Fruit fly (Drosophila melanogaster) whole organism, embryonic: ENCODE measurements around the gene CG6511.

Experiments
- Abd-B ChIP-seq: fragments of 200-800 bp; sonication (Bioruptor generic); optimal IDR thresholded peaks from 2 replicates; lab custom pipeline; 2018; ENCODE audit warnings: missing biosample characterization, mild to moderate bottlenecking, missing genetic modification characterization, moderate library complexity
- Aef1 ChIP-seq: fragments of 200-800 bp; sonication (Bioruptor generic); IDR thresholded peaks from 3 replicates; pipeline ENCODE4 v1.3.6; 2022; ENCODE audit warnings: missing biosample characterization, missing genetic modification characterization
- Atf6 ChIP-seq: fragments of 200-800 bp; sonication (Bioruptor generic); IDR thresholded peaks from 2 replicates; pipeline ENCODE4 v1.3.6; 2022; ENCODE audit warnings: missing biosample characterization, missing genetic modification characterization
- B-H2 ChIP-seq: fragments of 200-800 bp; sonication (Bioruptor generic); optimal IDR thresholded peaks from 2 replicates; lab custom pipeline; 2018; ENCODE audit warnings: missing biosample characterization, mild to moderate bottlenecking, missing genetic modification characterization
- Bgb ChIP-seq: fragments of 200-800 bp; sonication (Bioruptor generic); IDR thresholded peaks from 2 replicates; pipeline ENCODE4 v1.3.6; 2022; ENCODE audit warnings: missing biosample characterization, missing genetic modification characterization; ENCODE audit not compliant: partially characterized antibody
- CG10543 ChIP-seq: fragments of 200-800 bp; sonication (Bioruptor generic); optimal IDR thresholded peaks from 3 replicates; lab custom pipeline; 2017; ENCODE audit warnings: missing biosample characterization, mild to moderate bottlenecking, missing genetic modification characterization, moderate library complexity
- CG11398 ChIP-seq: fragments of 200-800 bp; sonication (Bioruptor generic); optimal IDR thresholded peaks from 2 replicates; lab custom pipeline; 2016; ENCODE audit warnings: missing biosample characterization, missing genetic modification characterization
- CG13624 ChIP-seq: fragments of 200-800 bp; sonication (Bioruptor generic); optimal IDR thresholded peaks from 2 replicates; lab custom pipeline; 2016; ENCODE audit warnings: missing biosample characterization, missing genetic modification characterization
- CG17328 ChIP-seq: fragments of 200-800 bp; sonication (Bioruptor generic); IDR thresholded peaks from 2 replicates; pipeline ENCODE4 v1.3.6; 2022; ENCODE audit warnings: missing biosample characterization, missing genetic modification characterization
- CG17361 ChIP-seq: fragments of 200-800 bp; sonication (Bioruptor generic); IDR thresholded peaks from 3 replicates; pipeline ENCODE4 v1.3.6; 2022; ENCODE audit warnings: missing biosample characterization, missing genetic modification characterization
- CG17385 ChIP-seq: fragments of 200-800 bp; sonication (Bioruptor generic); optimal IDR thresholded peaks from 3 replicates; lab custom pipeline; 2018; ENCODE audit warnings: missing biosample characterization, mild to moderate bottlenecking, missing genetic modification characterization
- CG2678 ChIP-seq: fragments of 200-800 bp; sonication (Bioruptor generic); optimal IDR thresholded peaks from 3 replicates; lab custom pipeline; 2019; ENCODE audit warnings: missing biosample characterization, mild to moderate bottlenecking, missing genetic modification characterization, moderate library complexity
- CG3163 ChIP-seq: fragments of 200-800 bp; sonication (Bioruptor generic); optimal IDR thresholded peaks from 3 replicates; lab custom pipeline; 2016; ENCODE audit warnings: missing biosample characterization, missing genetic modification characterization
- CG32772 ChIP-seq: fragments of 200-800 bp; sonication (Bioruptor generic); IDR thresholded peaks from 2 replicates; pipeline ENCODE4 v1.3.6; 2022; ENCODE audit warnings: missing biosample characterization, missing genetic modification characterization
- CG34376 ChIP-seq: fragments of 200-800 bp; sonication (Bioruptor generic); optimal IDR thresholded peaks from 2 replicates; lab custom pipeline; 2018; ENCODE audit warnings: missing biosample characterization, mild to moderate bottlenecking, missing genetic modification characterization
- CG34422 ChIP-seq: fragments of 200-800 bp; sonication (Bioruptor generic); IDR thresholded peaks from 3 replicates; pipeline ENCODE4 v1.3.6; 2022; ENCODE audit warnings: missing biosample characterization, missing genetic modification characterization
- CG42726 ChIP-seq: fragments of 200-800 bp; sonication (Bioruptor generic); IDR thresholded peaks from 2 replicates; pipeline ENCODE4 v1.3.6; 2022; ENCODE audit warnings: missing biosample characterization, missing genetic modification characterization; ENCODE audit not compliant: partially characterized antibody
- CG4730 ChIP-seq: fragments of 200-800 bp; sonication (Bioruptor generic); IDR thresholded peaks from 2 replicates; pipeline ENCODE4 v1.3.6; 2022; ENCODE audit warnings: missing biosample characterization, missing genetic modification characterization
- CG6683 ChIP-seq: fragments of 200-800 bp; sonication (Bioruptor generic); optimal IDR thresholded peaks from 2 replicates; lab custom pipeline; 2017; ENCODE audit warnings: missing biosample characterization, mild to moderate bottlenecking, missing genetic modification characterization, missing genetic modification reagents
- CG6689 ChIP-seq: fragments of 200-800 bp; sonication (Bioruptor generic); IDR thresholded peaks from 2 replicates; pipeline ENCODE4 v1.3.6; 2022; ENCODE audit warnings: missing biosample characterization, missing genetic modification characterization
- CG7928 ChIP-seq: fragments of 200-800 bp; sonication (Bioruptor generic); optimal IDR thresholded peaks from 2 replicates; lab custom pipeline; 2017; ENCODE audit warnings: missing biosample characterization, mild to moderate bottlenecking, missing genetic modification characterization
- CG9727 ChIP-seq: fragments of 200-800 bp; sonication (Bioruptor generic); optimal IDR thresholded peaks from 3 replicates; lab custom pipeline; 2017; ENCODE audit warnings: missing biosample characterization, mild to moderate bottlenecking, missing genetic modification characterization
- CG9876 ChIP-seq: fragments of 200-800 bp; sonication (Bioruptor generic); optimal IDR thresholded peaks from 2 replicates; lab custom pipeline; 2016; ENCODE audit warnings: missing biosample characterization, missing genetic modification characterization
- CTCF ChIP-seq: fragments of 200-800 bp; sonication (Bioruptor generic); optimal IDR thresholded peaks from 2 replicates; lab custom pipeline; 2017; ENCODE audit warnings: missing biosample characterization, mild to moderate bottlenecking, missing genetic modification characterization, moderate library complexity
- Camta ChIP-seq: fragments of 200-800 bp; sonication (Bioruptor generic); optimal IDR thresholded peaks from 2 replicates; lab custom pipeline; 2016; ENCODE audit warnings: missing biosample characterization, missing genetic modification characterization
- D19A ChIP-seq: fragments of 200-800 bp; optimal IDR thresholded peaks from 3 replicates; lab custom pipeline; 2019; ENCODE audit warnings: missing biosample characterization, mild to moderate bottlenecking, missing genetic modification characterization, moderate library complexity
- Dbx ChIP-seq: fragments of 200-800 bp; sonication (Bioruptor generic); IDR thresholded peaks from 3 replicates; pipeline ENCODE4 v1.3.6; 2022; ENCODE audit warnings: missing biosample characterization, missing genetic modification characterization
- Hmr ChIP-seq: fragments of 200-800 bp; sonication (Bioruptor generic); optimal IDR thresholded peaks from 3 replicates; lab custom pipeline; 2017; ENCODE audit warnings: mild to moderate bottlenecking, missing biosample characterization, missing genetic modification reagents, missing genetic modification characterization
- Hr39 ChIP-seq: fragments of >200 bp; optimal IDR thresholded peaks from 2 replicates; lab custom pipeline; 2017
- Lpt ChIP-seq: fragments of >200 bp; optimal IDR thresholded peaks from 2 replicates; lab custom pipeline; 2018; ENCODE audit warnings: missing biosample characterization, missing genetic modification characterization
- NK7.1 ChIP-seq: fragments of 200-800 bp; sonication (Bioruptor generic); optimal IDR thresholded peaks from 3 replicates; lab custom pipeline; 2016; ENCODE audit warnings: missing biosample characterization, missing genetic modification characterization
- Poxn ChIP-seq: fragments of 200-800 bp; sonication (Bioruptor generic); IDR thresholded peaks from 2 replicates; pipeline ENCODE4 v1.3.6; 2022; ENCODE audit warnings: missing biosample characterization, missing genetic modification characterization
- Sox102F ChIP-seq: fragments of 200-800 bp; sonication (Bioruptor generic); optimal IDR thresholded peaks from 2 replicates; lab custom pipeline; 2018; ENCODE audit warnings: missing biosample characterization, mild to moderate bottlenecking, missing genetic modification characterization, moderate library complexity
- bcd ChIP-seq: fragments of 200-800 bp; sonication (Bioruptor generic); optimal IDR thresholded peaks from 2 replicates; lab custom pipeline; 2017; ENCODE audit warnings: missing biosample characterization, mild to moderate bottlenecking, missing genetic modification characterization
- bowl ChIP-seq: fragments of 200-800 bp; sonication (Bioruptor generic); IDR thresholded peaks from 2 replicates; pipeline ENCODE4 v1.3.6; 2022; ENCODE audit warnings: missing biosample characterization, missing genetic modification characterization
- btn ChIP-seq: fragments of 200-800 bp; sonication (Bioruptor generic); optimal IDR thresholded peaks from 2 replicates; lab custom pipeline; 2016; ENCODE audit warnings: missing biosample characterization, missing genetic modification characterization
- cg ChIP-seq: fragments of 200-800 bp; sonication (Bioruptor generic); optimal IDR thresholded peaks from 3 replicates; lab custom pipeline; 2019; ENCODE audit warnings: missing biosample characterization, mild to moderate bottlenecking, missing genetic modification characterization, moderate library complexity
- cwo ChIP-seq: fragments of 200-800 bp; sonication (Bioruptor generic); optimal IDR thresholded peaks from 3 replicates; lab custom pipeline; 2017; ENCODE audit warnings: missing biosample characterization, missing genetic modification characterization, mild to moderate bottlenecking, moderate library complexity, missing genetic modification reagents
- dmrt99B ChIP-seq: fragments of 200-800 bp; sonication (Bioruptor generic); optimal IDR thresholded peaks from 2 replicates; lab custom pipeline; 2018; ENCODE audit warnings: missing biosample characterization, mild to moderate bottlenecking, missing genetic modification characterization, moderate library complexity
- fd96Cb ChIP-seq: fragments of 200-800 bp; sonication (Bioruptor generic); optimal IDR thresholded peaks from 2 replicates; lab custom pipeline; 2018; ENCODE audit warnings: missing biosample characterization, mild to moderate bottlenecking, missing genetic modification characterization, moderate library complexity
- hb ChIP-seq: fragments of 200-800 bp; sonication (Bioruptor generic); IDR thresholded peaks from 3 replicates; pipeline ENCODE4 v1.3.6; 2022; ENCODE audit warnings: missing biosample characterization, missing genetic modification characterization; ENCODE audit not compliant: partially characterized antibody
- hkb ChIP-seq, 2 experiments: fragments of 200-800 bp in 1 of 2; fragments of >200 bp in 1 of 2; sonication (Bioruptor generic) in 1 of 2; IDR thresholded peaks in 1 of 2; optimal IDR thresholded peaks in 1 of 2; 2 replicates each; pipeline versions ENCODE4 v1.3.6 to Lab custom; 2017 to 2022; ENCODE audit warnings: missing biosample characterization in 1 of 2, missing genetic modification characterization in 1 of 2
- ind ChIP-seq: fragments of 200-800 bp; sonication (Bioruptor generic); optimal IDR thresholded peaks from 3 replicates; lab custom pipeline; 2016; ENCODE audit warnings: missing biosample characterization, missing genetic modification characterization
- jumu ChIP-seq: fragments of 200-800 bp; sonication (Bioruptor generic); optimal IDR thresholded peaks from 3 replicates; lab custom pipeline; 2016; ENCODE audit warnings: missing biosample characterization, missing genetic modification characterization
- kni ChIP-seq: fragments of 200-800 bp; sonication (Bioruptor generic); optimal IDR thresholded peaks from 3 replicates; lab custom pipeline; 2017; ENCODE audit warnings: mild to moderate bottlenecking, missing biosample characterization, missing genetic modification reagents, missing genetic modification characterization
- lab ChIP-seq: fragments of 200-800 bp; sonication (Bioruptor generic); optimal IDR thresholded peaks from 3 replicates; lab custom pipeline; 2017; ENCODE audit warnings: missing biosample characterization, missing genetic modification characterization, mild to moderate bottlenecking, moderate library complexity, missing genetic modification reagents
- lbe ChIP-seq: fragments of 200-800 bp; sonication (Bioruptor generic); optimal IDR thresholded peaks from 2 replicates; lab custom pipeline; 2016; ENCODE audit warnings: missing biosample characterization, mild to moderate bottlenecking, missing genetic modification characterization
- lmd ChIP-seq: fragments of 200-800 bp; sonication (Bioruptor generic); IDR thresholded peaks from 2 replicates; pipeline ENCODE4 v1.3.6; 2022; ENCODE audit warnings: missing biosample characterization, missing genetic modification characterization
- row ChIP-seq: fragments of 200-800 bp; sonication (Bioruptor generic); IDR thresholded peaks from 3 replicates; pipeline ENCODE4 v1.3.6; 2022; ENCODE audit warnings: missing biosample characterization, missing genetic modification characterization
- tll ChIP-seq, 2 experiments: fragments of 200-800 bp in 1 of 2; fragments of >200 bp in 1 of 2; sonication (Bioruptor generic) in 1 of 2; optimal IDR thresholded peaks; 2 replicates each; lab custom pipeline; 2017 to 2019; ENCODE audit warnings: missing biosample characterization in 2 of 2, missing genetic modification characterization in 2 of 2, mild to moderate bottlenecking in 1 of 2, moderate library complexity in 1 of 2
- wor ChIP-seq: fragments of 200-800 bp; sonication (Bioruptor generic); IDR thresholded peaks from 2 replicates; pipeline ENCODE4 v1.3.6; 2022; ENCODE audit warnings: missing biosample characterization, missing genetic modification characterization

CG6511 gene

dm6 chr3L:8763037-8763454 lies 41.9 kb downstream of the CG6511 start (continued):
- no peak for TF ChIP-seq cg (GFP tag; lab: Kevin White, UChicago)
- no peak for TF ChIP-seq wor (GFP tag; lab: Robert Waterston, UW)
- peak; percentile 43; the same call in 2 of the 3 replicates for TF ChIP-seq Aef1 (GFP tag; lab: Robert Waterston, UW)
- no peak for TF ChIP-seq btn (GFP tag; lab: Kevin White, UChicago)
- TF ChIP-seq CG9876: no peak
- TF ChIP-seq Hr39 (lab: Kevin White, UChicago): no peak
- TF ChIP-seq Camta (GFP tag; lab: Kevin White, UChicago): no peak
- TF ChIP-seq CG3163 (GFP tag; lab: Kevin White, UChicago): no peak
- TF ChIP-seq CG7928 (GFP tag; lab: Kevin White, UChicago): no peak
- peak; percentile 16 for TF ChIP-seq cwo (GFP tag; lab: Kevin White, UChicago)
- TF ChIP-seq CG9727 (GFP tag; lab: Kevin White, UChicago): no peak
- TF ChIP-seq row (GFP tag; lab: Robert Waterston, UW): peak; percentile 76
- TF ChIP-seq kni: no peak
- TF ChIP-seq bowl (GFP tag; lab: Robert Waterston, UW): no peak
- no peak for TF ChIP-seq ind (GFP tag; lab: Kevin White, UChicago)
- TF ChIP-seq CG10543 (GFP tag; lab: Kevin White, UChicago): peak; percentile 60
- TF ChIP-seq CG6689 (GFP tag; lab: Robert Waterston, UW): peak; percentile 59
- no peak for TF ChIP-seq CG42726 (GFP tag; lab: Robert Waterston, UW)
- peak; percentile 3 for TF ChIP-seq D19A (tag; lab: Kevin White, UChicago)
- no peak for TF ChIP-seq CTCF (GFP tag; lab: Kevin White, UChicago)
- TF ChIP-seq lab (GFP tag; lab: Kevin White, UChicago): peak; percentile 26
- peak; percentile 0 for TF ChIP-seq fd96Cb
- no peak for TF ChIP-seq lbe (GFP tag; lab: Kevin White, UChicago)
- TF ChIP-seq CG6683 (GFP tag; lab: Kevin White, UChicago): no peak
- TF ChIP-seq CG34376 (GFP tag; lab: Kevin White, UChicago): no peak
- no peak for TF ChIP-seq NK7.1
- TF ChIP-seq lmd: peak; percentile 66
- TF ChIP-seq bcd (GFP tag; lab: Kevin White, UChicago): peak; percentile 49
- TF ChIP-seq CG17385 (GFP tag; lab: Kevin White, UChicago): peak; percentile 54
- no peak for TF ChIP-seq hkb (optimal IDR thresholded peaks at IDR 0.05; lab: Kevin White, UChicago)
- TF ChIP-seq hkb (GFP tag; IDR thresholded peaks at IDR 0.05; lab: Robert Waterston, UW): 0 out of 2 replicates have a peak, but pooled peaks have one; percentile 28
- no peak for TF ChIP-seq Lpt (GFP tag; lab: Kevin White, UChicago)
- no peak for TF ChIP-seq B-H2
- TF ChIP-seq CG17328 (GFP tag; lab: Robert Waterston, UW): 0 out of 2 replicates have a peak, but pooled peaks have one; percentile 46
- no peak for TF ChIP-seq Poxn (GFP tag; lab: Robert Waterston, UW)
- TF ChIP-seq CG17361 (GFP tag; lab: Robert Waterston, UW): peak; percentile 54; the same call in 1 of the 3 replicates
- no peak for TF ChIP-seq CG2678 (tag; lab: Kevin White, UChicago)
- TF ChIP-seq jumu: peak; percentile 6
- peak; percentile 42 for TF ChIP-seq Hmr (GFP tag; lab: Kevin White, UChicago)
- peak; percentile 65; the same call in 1 of the 2 replicates for TF ChIP-seq Atf6 (GFP tag; lab: Robert Waterston, UW)
- 0 out of 3 replicates have a peak, but pooled peaks have one; percentile 25 for TF ChIP-seq hb (GFP tag; lab: Robert Waterston, UW)
- TF ChIP-seq Sox102F: peak; percentile 60
- no peak for TF ChIP-seq Abd-B (GFP tag; lab: Kevin White, UChicago)
- TF ChIP-seq tll (GFP tag; optimal IDR thresholded peaks at IDR 0.05; lab: Kevin White, UChicago): no peak
- TF ChIP-seq Dbx (GFP tag; lab: Robert Waterston, UW): 0 out of 3 replicates have a peak, but pooled peaks have one; percentile 32
- peak; percentile 63; the same call in 2 of the 3 replicates for TF ChIP-seq CG34422 (GFP tag; lab: Robert Waterston, UW)
- TF ChIP-seq CG11398 (GFP tag; lab: Kevin White, UChicago): peak; percentile 17
- peak; percentile 54 for TF ChIP-seq CG32772
- TF ChIP-seq CG13624 (GFP tag; lab: Kevin White, UChicago): no peak
- TF ChIP-seq CG4730 (GFP tag; lab: Robert Waterston, UW): peak; percentile 21; the same call in 1 of the 2 replicates
- peak; percentile 34; the same call in 1 of the 2 replicates for TF ChIP-seq Bgb (GFP tag; lab: Robert Waterston, UW)
- no peak for TF ChIP-seq dmrt99B (tag; lab: Kevin White, UChicago)
